Fruit fly (Drosophila melanogaster) whole organism, wandering third instar larva: ENCODE measurements around the gene Acat2.

ENCODE experiments used
- Abd-B ChIP-seq: fragments of >200 bp; optimal IDR thresholded peaks from 2 replicates; lab custom pipeline; 2017; ENCODE audit warnings: missing biosample characterization, missing genetic modification characterization
- CG32264 ChIP-seq: fragments of 200-800 bp; sonication (Bioruptor generic); optimal IDR thresholded peaks from 2 replicates; lab custom pipeline; 2016; ENCODE audit warnings: missing biosample characterization, missing genetic modification characterization
- Hnf4 ChIP-seq: fragments of 200-800 bp; sonication (Bioruptor generic); optimal IDR thresholded peaks from 2 replicates; lab custom pipeline; 2016; ENCODE audit warnings: missing biosample characterization, mild to moderate bottlenecking, missing genetic modification characterization
- Hr78 ChIP-seq: fragments of >200 bp; optimal IDR thresholded peaks from 2 replicates; lab custom pipeline; 2017; ENCODE audit warnings: missing biosample characterization, missing genetic modification characterization
- Myc ChIP-seq: fragments of >200 bp; optimal IDR thresholded peaks from 2 replicates; lab custom pipeline; 2017
- OdsH ChIP-seq: fragments of 200-800 bp; sonication (Bioruptor generic); optimal IDR thresholded peaks from 2 replicates; lab custom pipeline; 2016; ENCODE audit warnings: missing biosample characterization, mild to moderate bottlenecking, missing genetic modification characterization
- brk ChIP-seq: fragments of 200-800 bp; sonication (Bioruptor generic); optimal IDR thresholded peaks from 2 replicates; lab custom pipeline; 2016; ENCODE audit warnings: missing biosample characterization, mild to moderate bottlenecking, missing genetic modification characterization
- lola ChIP-seq: fragments of >200 bp; optimal IDR thresholded peaks from 2 replicates; lab custom pipeline; 2017; ENCODE audit warnings: missing biosample characterization, missing genetic modification characterization
- psq ChIP-seq: fragments of 200-800 bp; sonication (Bioruptor generic); optimal IDR thresholded peaks from 3 replicates; lab custom pipeline; 2017; ENCODE audit warnings: missing biosample characterization, mild to moderate bottlenecking, missing genetic modification characterization, moderate library complexity
- usp ChIP-seq: fragments of >200 bp; optimal IDR thresholded peaks from 2 replicates; lab custom pipeline; 2017; ENCODE audit warnings: missing biosample characterization, missing genetic modification characterization
- woc ChIP-seq: sonication (Bioruptor generic); optimal IDR thresholded peaks from 2 replicates; lab custom pipeline; 2016; ENCODE audit warnings: missing biosample characterization, mild to moderate bottlenecking, missing genetic modification characterization

DNA sequence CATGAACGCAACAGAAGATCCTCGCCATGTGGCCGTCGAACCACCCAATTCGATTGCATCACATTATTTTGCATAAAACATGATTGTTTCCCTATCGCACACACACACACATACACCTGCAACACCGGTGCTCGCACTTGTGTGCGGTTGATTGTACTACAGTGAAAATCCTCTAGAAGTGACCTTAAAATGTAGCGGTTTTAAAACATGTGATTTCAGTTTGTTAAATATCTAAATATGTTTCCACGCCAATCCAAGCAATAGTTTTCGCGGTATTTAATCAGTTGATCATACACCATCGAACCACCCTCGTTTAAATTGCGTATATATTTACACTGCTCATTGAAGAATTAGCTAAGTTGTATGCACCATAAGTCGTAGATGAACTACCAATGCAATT is 27.7 kb downstream of the Acat2 start:
- TF ChIP-seq Hr78 (no peak), OdsH (GFP tag; lab: Kevin White, UChicago) (no peak), brk (GFP tag; lab: Kevin White, UChicago) (no peak), usp (GFP tag; lab: Kevin White, UChicago) (no peak), Hnf4 (GFP tag; lab: Kevin White, UChicago) (no peak), psq (GFP tag; lab: Kevin White, UChicago) (no peak), CG32264 (no peak), lola (no peak), woc (GFP tag; lab: Kevin White, UChicago) (no peak), Myc (lab: Kevin White, UChicago) (no peak), Abd-B (no peak)
